Worm (Caenorhabditis elegans) whole organism, L4 larva: Measurements from ENCODE around the gene C45G9.10.

ENCODE experiments used
- aly-2 ChIP-seq: sonication (generic microtip); optimal IDR thresholded peaks from 2 replicates; lab custom pipeline; 2018; ENCODE audit warnings: missing biosample characterization, missing genetic modification characterization
- ces-1 ChIP-seq: fragments of 150-350 bp; sonication (generic microtip); optimal IDR thresholded peaks from 4 replicates; lab custom pipeline; 2014; ENCODE audit warnings: missing biosample characterization, missing genetic modification reagents, missing genetic modification characterization
- fkh-10 ChIP-seq: fragments of 150-350 bp; optimal IDR thresholded peaks from 2 replicates; lab custom pipeline; 2014; ENCODE audit warnings: missing biosample characterization, missing genetic modification reagents, missing genetic modification characterization
- fos-1 ChIP-seq: fragments of 150-350 bp; optimal IDR thresholded peaks from 2 replicates; lab custom pipeline; 2014; ENCODE audit warnings: missing biosample characterization, missing genetic modification characterization
- mdl-1 ChIP-seq, 2 experiments: fragments of 150-350 bp in 1 of 2; sonication (generic microtip) in 1 of 2; optimal IDR thresholded peaks; 2 replicates each; lab custom pipeline; 2014 to 2017; ENCODE audit warnings: missing biosample characterization in 2 of 2, missing genetic modification characterization in 2 of 2
- nhr-11 ChIP-seq: fragments of 150-350 bp; optimal IDR thresholded peaks from 2 replicates; lab custom pipeline; 2014; ENCODE audit warnings: missing biosample characterization, missing genetic modification characterization
- php-3 ChIP-seq: fragments of 200-800 bp; sonication (Bioruptor generic); IDR thresholded peaks from 2 replicates; pipeline ENCODE4 v1.3.6; 2022; ENCODE audit warnings: missing genetic modification reagents, missing genetic modification characterization, missing compliant biosample characterization

DNA sequence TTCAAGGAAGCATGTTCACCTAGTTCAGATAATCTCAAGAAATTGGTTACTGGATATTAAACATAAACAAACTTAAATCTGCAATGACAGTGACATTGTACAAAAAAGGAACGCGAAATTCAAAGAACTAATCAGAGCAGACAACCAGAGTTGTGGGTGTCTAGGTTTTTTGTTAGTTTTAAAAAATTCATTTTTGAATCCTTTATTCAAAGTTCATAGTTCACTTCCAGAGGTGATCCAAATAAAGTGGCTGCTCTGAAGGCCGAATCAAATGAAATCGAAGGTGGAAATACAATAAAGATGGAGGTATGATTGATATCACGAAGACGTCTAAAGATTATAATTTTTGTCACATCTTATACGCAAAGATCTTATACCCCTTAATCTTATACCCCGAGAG lies 12.7 kb upstream of the C45G9.10 start, which contains the start of gene ttbk-6:
- TF ChIP-seq mdl-1 (tag; optimal IDR thresholded peaks at IDR 0.05; lab: Kevin White, UChicago) (no peak), aly-2 (tag; lab: Kevin White, UChicago) (no peak), php-3 (GFP tag; lab: Robert Waterston, UW) (no peak), nhr-11 (tag; lab: Kevin White, UChicago) (no peak), fkh-10 (GFP tag; lab: Kevin White, UChicago) (no peak), fos-1 (tag; lab: Kevin White, UChicago) (no peak), ces-1 (GFP tag; lab: Kevin White, UChicago) (no peak)
